Worm (Caenorhabditis elegans) whole organism, mixed stage, embryonic: ENCODE data around the gene pnk-4.

Source experiments
- M03D4.4 ChIP-seq: sonication (generic microtip); optimal IDR thresholded peaks from 2 replicates; lab custom pipeline; 2017; ENCODE audit warnings: mild to moderate bottlenecking, missing genetic modification characterization, missing compliant biosample characterization
- bed-3 ChIP-seq: fragments of 200-800 bp; sonication (Bioruptor generic); optimal IDR thresholded peaks from 3 replicates; lab custom pipeline; 2018; ENCODE audit warnings: mild to moderate bottlenecking, missing genetic modification characterization, moderate library complexity, missing compliant biosample characterization
- ceh-39 ChIP-seq: fragments of 150-350 bp; optimal IDR thresholded peaks from 2 replicates; lab custom pipeline; 2014; ENCODE audit warnings: missing biosample characterization, missing genetic modification characterization
- ceh-43 ChIP-seq: fragments of 200-800 bp; sonication (Bioruptor generic); optimal IDR thresholded peaks from 2 replicates; lab custom pipeline; 2018; ENCODE audit warnings: mild to moderate bottlenecking, missing genetic modification characterization, moderate library complexity, missing compliant biosample characterization
- ces-1 ChIP-seq: fragments of 150-350 bp; optimal IDR thresholded peaks from 2 replicates; lab custom pipeline; 2014; ENCODE audit warnings: missing biosample characterization, missing genetic modification reagents, missing genetic modification characterization
- cnd-1 ChIP-seq: fragments of 200-800 bp; sonication (Bioruptor generic); optimal IDR thresholded peaks from 2 replicates; lab custom pipeline; 2018; ENCODE audit warnings: mild to moderate bottlenecking, missing genetic modification characterization, missing compliant biosample characterization
- drap-1 ChIP-seq: fragments of 200-800 bp; sonication (Bioruptor generic); optimal IDR thresholded peaks from 3 replicates; lab custom pipeline; 2018; ENCODE audit warnings: mild to moderate bottlenecking, missing genetic modification characterization, missing compliant biosample characterization
- elt-1 ChIP-seq: sonication (generic microtip); optimal IDR thresholded peaks from 2 replicates; lab custom pipeline; 2017; ENCODE audit warnings: missing genetic modification characterization, mild to moderate bottlenecking, missing compliant biosample characterization, antibody characterized with exemption, moderate library complexity, borderline replicate concordance; ENCODE audit not compliant: insufficient read depth
- elt-3 ChIP-seq: fragments of 150-350 bp; optimal IDR thresholded peaks from 2 replicates; lab custom pipeline; 2014; ENCODE audit warnings: missing biosample characterization, missing genetic modification characterization
- flh-1 ChIP-seq: fragments of 200-800 bp; sonication (Bioruptor generic); optimal IDR thresholded peaks from 2 replicates; lab custom pipeline; 2018; ENCODE audit warnings: mild to moderate bottlenecking, missing genetic modification characterization, moderate library complexity, missing compliant biosample characterization
- ham-2 ChIP-seq: fragments of 200-800 bp; sonication (Bioruptor generic); optimal IDR thresholded peaks from 2 replicates; lab custom pipeline; 2018; ENCODE audit warnings: mild to moderate bottlenecking, missing genetic modification characterization, missing compliant biosample characterization
- hlh-1 ChIP-seq: fragments of 150-350 bp; optimal IDR thresholded peaks from 2 replicates; lab custom pipeline; 2014; ENCODE audit warnings: missing biosample characterization, missing genetic modification reagents, missing genetic modification characterization
- lin-13 ChIP-seq: fragments of 150-350 bp; optimal IDR thresholded peaks from 2 replicates; lab custom pipeline; 2014; ENCODE audit warnings: missing biosample characterization, missing genetic modification characterization
- lsy-2 ChIP-seq: fragments of 150-350 bp; optimal IDR thresholded peaks from 2 replicates; lab custom pipeline; 2014; ENCODE audit warnings: missing biosample characterization, missing genetic modification characterization
- mep-1 ChIP-seq: fragments of 150-350 bp; optimal IDR thresholded peaks from 2 replicates; lab custom pipeline; 2017; ENCODE audit warnings: missing biosample characterization, missing genetic modification reagents, missing genetic modification characterization, inconsistent platforms
- mls-2 ChIP-seq: sonication (generic microtip); optimal IDR thresholded peaks from 2 replicates; lab custom pipeline; 2016; ENCODE audit warnings: mild to moderate bottlenecking, missing genetic modification characterization, moderate library complexity, missing compliant biosample characterization
- nhr-12 ChIP-seq: fragments of 150-350 bp; optimal IDR thresholded peaks from 2 replicates; lab custom pipeline; 2014; ENCODE audit warnings: missing biosample characterization, missing genetic modification characterization
- nhr-2 ChIP-seq: fragments of 150-350 bp; optimal IDR thresholded peaks from 2 replicates; lab custom pipeline; 2014; ENCODE audit warnings: missing biosample characterization, missing genetic modification characterization
- nhr-237 ChIP-seq: fragments of 150-350 bp; optimal IDR thresholded peaks from 2 replicates; lab custom pipeline; 2014; ENCODE audit warnings: missing biosample characterization, missing genetic modification characterization
- nhr-28 ChIP-seq: fragments of 150-350 bp; optimal IDR thresholded peaks from 2 replicates; lab custom pipeline; 2014; ENCODE audit warnings: missing biosample characterization, missing genetic modification characterization
- pha-4 ChIP-seq: fragments of 150-350 bp; optimal IDR thresholded peaks from 2 replicates; lab custom pipeline; 2018; ENCODE audit warnings: missing biosample characterization, missing genetic modification reagents, missing genetic modification characterization
- sem-2 ChIP-seq: fragments of 200-800 bp; sonication (Bioruptor generic); optimal IDR thresholded peaks from 2 replicates; lab custom pipeline; 2018; ENCODE audit warnings: mild to moderate bottlenecking, missing genetic modification characterization, missing compliant biosample characterization
- sptf-1 ChIP-seq: sonication (generic microtip); optimal IDR thresholded peaks from 2 replicates; lab custom pipeline; 2017; ENCODE audit warnings: mild to moderate bottlenecking, missing genetic modification characterization, moderate library complexity, missing compliant biosample characterization
- tbx-8 ChIP-seq: fragments of 200-800 bp; sonication (Bioruptor generic); optimal IDR thresholded peaks from 2 replicates; lab custom pipeline; 2018; ENCODE audit warnings: mild to moderate bottlenecking, missing genetic modification characterization, moderate library complexity, missing compliant biosample characterization
- unc-120 ChIP-seq: sonication (generic microtip); optimal IDR thresholded peaks from 2 replicates; lab custom pipeline; 2017; ENCODE audit warnings: missing genetic modification characterization, missing compliant biosample characterization; ENCODE audit not compliant: poor library complexity, severe bottlenecking
- unc-39 ChIP-seq: fragments of 150-350 bp; optimal IDR thresholded peaks from 2 replicates; lab custom pipeline; 2014; ENCODE audit warnings: missing biosample characterization, missing genetic modification characterization
- zip-8 ChIP-seq: fragments of 150-350 bp; optimal IDR thresholded peaks from 2 replicates; lab custom pipeline; 2014; ENCODE audit warnings: missing biosample characterization, missing genetic modification characterization
- ztf-11 ChIP-seq: fragments of 150-350 bp; optimal IDR thresholded peaks from 2 replicates; lab custom pipeline; 2014; ENCODE audit warnings: missing biosample characterization, missing genetic modification characterization

The pnk-4 gene

ce11 chrX:5059163-5059562 lies 28.5 kb upstream of the pnk-4 start, which contains the start of gene C24H10.4:
Gene C24H10.4, minus strand, starts transcription at chrX:5059263.
- TF ChIP-seq flh-1 (no peak), unc-120 (tag; lab: Kevin White, UChicago) (no peak), ztf-11 (tag; lab: Kevin White, UChicago) (no peak), ceh-43 (GFP tag; lab: Kevin White, UChicago) (no peak), sptf-1 (no peak), M03D4.4 (tag; lab: Kevin White, UChicago) (no peak), elt-3 (no peak)

- TF ChIP-seq nhr-12 (tag; lab: Kevin White, UChicago) (no peak), mls-2 (tag; lab: Kevin White, UChicago) (no peak), drap-1 (GFP tag; lab: Kevin White, UChicago) (no peak), ham-2 (GFP tag; lab: Kevin White, UChicago) (no peak), ceh-39 (tag; lab: Kevin White, UChicago) (no peak), nhr-2 (tag; lab: Kevin White, UChicago) (no peak), pha-4 (tag; lab: Kevin White, UChicago) (no peak), lsy-2 (tag; lab: Kevin White, UChicago) (no peak), zip-8 (tag; lab: Kevin White, UChicago) (no peak), unc-39 (tag; lab: Kevin White, UChicago) (no peak), hlh-1 (tag; lab: Kevin White, UChicago) (no peak), elt-1 (tag; lab: Kevin White, UChicago) (no peak), bed-3 (GFP tag; lab: Kevin White, UChicago) (no peak), sem-2 (GFP tag; lab: Kevin White, UChicago) (no peak), ces-1 (GFP tag; lab: Kevin White, UChicago) (no peak)
- TF ChIP-seq, all 35 proteins: peak for 0
Measured at ce11 chrX:5060756-5061155, 26.9 kb upstream of the pnk-4 start, which contains the start of gene C24H10.3. Gene C24H10.3, plus strand, starts transcription at chrX:5061056.

ce11 chrX:5061763-5062162 lies 25.9 kb upstream of the pnk-4 start:
- peak; percentile 75 for TF ChIP-seq elt-1 (tag; lab: Kevin White, UChicago)
- TF ChIP-seq nhr-237 (tag; lab: Kevin White, UChicago): no peak

ce11 chrX:5063750-5064652 lies 23.6 kb upstream of the pnk-4 start, which contains the start of gene C24H10.2:
Gene C24H10.2, plus strand, starts transcription at chrX:5064602.
- no peak for TF ChIP-seq M03D4.4 (tag; lab: Kevin White, UChicago)
- TF ChIP-seq drap-1 (GFP tag; lab: Kevin White, UChicago): peak; percentile 22
- TF ChIP-seq pha-4 (tag; lab: Kevin White, UChicago): peak; percentile 48
- TF ChIP-seq hlh-1 (tag; lab: Kevin White, UChicago): no peak
- peak; percentile 45 for TF ChIP-seq unc-120 (tag; lab: Kevin White, UChicago)
- TF ChIP-seq ceh-43 (GFP tag; lab: Kevin White, UChicago): no peak
- peak; percentile 3 for TF ChIP-seq lin-13 (tag; lab: Kevin White, UChicago)
- peak; percentile 48 for TF ChIP-seq cnd-1 (tag; lab: Kevin White, UChicago)
- peak; percentile 27 for TF ChIP-seq mls-2 (tag; lab: Kevin White, UChicago)
- TF ChIP-seq bed-3 (GFP tag; lab: Kevin White, UChicago): no peak
- no peak for TF ChIP-seq nhr-28 (tag; lab: Kevin White, UChicago)
- TF ChIP-seq mep-1 (tag; lab: Kevin White, UChicago): no peak
- TF ChIP-seq sptf-1: peak; percentile 9

- TF ChIP-seq hlh-1 (tag; lab: Kevin White, UChicago) (no peak), elt-1 (tag; lab: Kevin White, UChicago) (no peak), lsy-2 (tag; lab: Kevin White, UChicago) (no peak), ceh-39 (tag; lab: Kevin White, UChicago) (no peak), nhr-237 (tag; lab: Kevin White, UChicago) (no peak), tbx-8 (no peak)
Measured at ce11 chrX:5066570-5066969, 21.1 kb upstream of the pnk-4 start.
